Fruit fly (Drosophila melanogaster) whole organism, embryonic: ENCODE measurements around the gene CG13250.

Experiments used
- Antp ChIP-seq: fragments of 200-800 bp; sonication (Bioruptor generic); optimal IDR thresholded peaks from 3 replicates; lab custom pipeline; 2016; ENCODE audit warnings: missing biosample characterization, missing genetic modification characterization
- Atf-2 ChIP-seq: fragments of 200-800 bp; sonication (Bioruptor generic); optimal IDR thresholded peaks from 2 replicates; lab custom pipeline; 2016; ENCODE audit warnings: missing biosample characterization, missing genetic modification characterization
- CG11247 ChIP-seq: fragments of 200-800 bp; sonication (Bioruptor generic); IDR thresholded peaks from 2 replicates; pipeline ENCODE4 v1.3.6; 2022; ENCODE audit warnings: missing biosample characterization, missing genetic modification characterization
- CG11695 ChIP-seq: fragments of 200-800 bp; sonication (Bioruptor generic); IDR thresholded peaks from 3 replicates; pipeline ENCODE4 v1.3.6; 2022; ENCODE audit warnings: missing biosample characterization, missing genetic modification characterization
- CG12071 ChIP-seq: fragments of 200-800 bp; sonication (Bioruptor generic); optimal IDR thresholded peaks from 3 replicates; lab custom pipeline; 2018; ENCODE audit warnings: missing biosample characterization, mild to moderate bottlenecking, missing genetic modification characterization
- CG12155 ChIP-seq: fragments of 200-800 bp; sonication (Bioruptor generic); optimal IDR thresholded peaks from 3 replicates; lab custom pipeline; 2016; ENCODE audit warnings: missing biosample characterization, missing genetic modification characterization
- CG12391 ChIP-seq: fragments of 200-800 bp; sonication (Bioruptor generic); optimal IDR thresholded peaks from 3 replicates; lab custom pipeline; 2018; ENCODE audit warnings: missing biosample characterization, mild to moderate bottlenecking, missing genetic modification characterization, moderate library complexity
- CG16779 ChIP-seq: fragments of 200-800 bp; sonication (Bioruptor generic); IDR thresholded peaks from 2 replicates; pipeline ENCODE4 v1.3.6; 2022; ENCODE audit warnings: missing biosample characterization, missing genetic modification characterization
- CG17802 ChIP-seq: fragments of 200-800 bp; sonication (Bioruptor generic); optimal IDR thresholded peaks from 2 replicates; lab custom pipeline; 2018; ENCODE audit warnings: missing biosample characterization, mild to moderate bottlenecking, missing genetic modification characterization, moderate library complexity
- CG18011 ChIP-seq: fragments of 200-800 bp; sonication (Bioruptor generic); optimal IDR thresholded peaks from 2 replicates; lab custom pipeline; 2017; ENCODE audit warnings: missing biosample characterization, missing genetic modification characterization, mild to moderate bottlenecking, moderate library complexity, missing genotype
- CG30020 ChIP-seq: fragments of 200-800 bp; optimal IDR thresholded peaks from 2 replicates; lab custom pipeline; 2019; ENCODE audit warnings: missing biosample characterization, mild to moderate bottlenecking, missing genetic modification characterization, moderate library complexity
- CG30403 ChIP-seq: fragments of 200-800 bp; sonication (Bioruptor generic); optimal IDR thresholded peaks from 3 replicates; lab custom pipeline; 2016; ENCODE audit warnings: missing biosample characterization, missing genetic modification characterization
- CG6175 ChIP-seq: fragments of 200-800 bp; sonication (Bioruptor generic); IDR thresholded peaks from 3 replicates; pipeline ENCODE4 v1.3.6; 2022; ENCODE audit warnings: missing biosample characterization, missing genetic modification characterization
- CG7839 ChIP-seq: fragments of 200-800 bp; sonication (Bioruptor generic); optimal IDR thresholded peaks from 3 replicates; lab custom pipeline; 2018; ENCODE audit warnings: missing biosample characterization, mild to moderate bottlenecking, missing genetic modification characterization, moderate library complexity
- CG7928 ChIP-seq: fragments of 200-800 bp; sonication (Bioruptor generic); optimal IDR thresholded peaks from 2 replicates; lab custom pipeline; 2017; ENCODE audit warnings: missing biosample characterization, mild to moderate bottlenecking, missing genetic modification characterization
- CG8944 ChIP-seq: fragments of 200-800 bp; sonication (Bioruptor generic); optimal IDR thresholded peaks from 3 replicates; lab custom pipeline; 2016; ENCODE audit warnings: missing biosample characterization, missing genetic modification characterization
- CG9437 ChIP-seq: fragments of 200-800 bp; sonication (Bioruptor generic); optimal IDR thresholded peaks from 2 replicates; lab custom pipeline; 2018; ENCODE audit warnings: missing biosample characterization, mild to moderate bottlenecking, missing genetic modification characterization
- CG9797 ChIP-seq: fragments of 200-800 bp; sonication (Bioruptor generic); optimal IDR thresholded peaks from 3 replicates; lab custom pipeline; 2018; ENCODE audit warnings: missing biosample characterization, mild to moderate bottlenecking, missing genetic modification characterization
- CoRest ChIP-seq: fragments of 200-800 bp; sonication (Bioruptor generic); optimal IDR thresholded peaks from 3 replicates; lab custom pipeline; 2018; ENCODE audit warnings: missing biosample characterization, mild to moderate bottlenecking, missing genetic modification characterization, moderate library complexity
- D19B ChIP-seq: fragments of 200-800 bp; sonication (Bioruptor generic); optimal IDR thresholded peaks from 2 replicates; lab custom pipeline; 2017; ENCODE audit warnings: missing biosample characterization, mild to moderate bottlenecking, missing genetic modification characterization
- Dek ChIP-seq: fragments of 200-800 bp; sonication (Bioruptor generic); optimal IDR thresholded peaks from 3 replicates; lab custom pipeline; 2019; ENCODE audit warnings: missing biosample characterization, mild to moderate bottlenecking, missing genetic modification characterization, moderate library complexity
- Ets65A ChIP-seq: fragments of 200-800 bp; sonication (Bioruptor generic); peaks from one replicate; lab custom pipeline; 2016; ENCODE audit warnings: missing biosample characterization, missing genetic modification characterization
- Fer2 ChIP-seq: fragments of 200-800 bp; sonication (Bioruptor generic); optimal IDR thresholded peaks from 2 replicates; lab custom pipeline; 2018; ENCODE audit warnings: missing biosample characterization, mild to moderate bottlenecking, missing genetic modification characterization, moderate library complexity
- HLH3B ChIP-seq: fragments of 200-800 bp; sonication (Bioruptor generic); IDR thresholded peaks from 2 replicates; pipeline ENCODE4 v1.3.6; 2022; ENCODE audit warnings: missing biosample characterization, missing genetic modification characterization
- Hmr ChIP-seq: fragments of 200-800 bp; sonication (Bioruptor generic); optimal IDR thresholded peaks from 3 replicates; lab custom pipeline; 2017; ENCODE audit warnings: mild to moderate bottlenecking, missing biosample characterization, missing genetic modification reagents, missing genetic modification characterization
- Med ChIP-seq: fragments of 200-800 bp; sonication (Bioruptor generic); peaks from one replicate; lab custom pipeline; 2016; ENCODE audit warnings: missing biosample characterization, missing genetic modification characterization, mild to moderate bottlenecking, inconsistent platforms, moderate library complexity
- Mes4 ChIP-seq: fragments of 200-800 bp; sonication (Bioruptor generic); optimal IDR thresholded peaks from 2 replicates; lab custom pipeline; 2016; ENCODE audit warnings: missing biosample characterization, missing genetic modification characterization
- NC2α ChIP-seq: fragments of 200-800 bp; sonication (Bioruptor generic); optimal IDR thresholded peaks from 2 replicates; lab custom pipeline; 2016; ENCODE audit warnings: missing biosample characterization, missing genetic modification characterization
- NC2β ChIP-seq: fragments of 200-800 bp; sonication (Bioruptor generic); optimal IDR thresholded peaks from 2 replicates; lab custom pipeline; 2016; ENCODE audit warnings: missing biosample characterization, missing genetic modification characterization
- Pdp1 ChIP-seq, 2 experiments: fragments of 200-800 bp; sonication (Bioruptor generic); optimal IDR thresholded peaks; 3 replicates each; lab custom pipeline; 2016; ENCODE audit warnings: missing biosample characterization in 2 of 2, missing genetic modification characterization in 2 of 2, mild to moderate bottlenecking in 1 of 2, moderate library complexity in 1 of 2
- Side ChIP-seq: fragments of 200-800 bp; sonication (Bioruptor generic); optimal IDR thresholded peaks from 2 replicates; lab custom pipeline; 2016; ENCODE audit warnings: missing biosample characterization, missing genetic modification characterization
- TFAM ChIP-seq: fragments of 200-800 bp; sonication (Bioruptor generic); optimal IDR thresholded peaks from 2 replicates; lab custom pipeline; 2017; ENCODE audit warnings: missing biosample characterization, missing genetic modification characterization, inconsistent platforms
- cg ChIP-seq: fragments of 200-800 bp; sonication (Bioruptor generic); optimal IDR thresholded peaks from 3 replicates; lab custom pipeline; 2019; ENCODE audit warnings: missing biosample characterization, mild to moderate bottlenecking, missing genetic modification characterization, moderate library complexity
- chinmo ChIP-seq: fragments of 200-800 bp; sonication (Bioruptor generic); IDR thresholded peaks from 4 replicates; pipeline ENCODE4 v1.3.6; 2022; ENCODE audit warnings: missing biosample characterization, missing genetic modification characterization; ENCODE audit not compliant: partially characterized antibody
- chn ChIP-seq: fragments of 200-800 bp; sonication (Bioruptor generic); optimal IDR thresholded peaks from 2 replicates; lab custom pipeline; 2016; ENCODE audit warnings: missing biosample characterization, missing genetic modification characterization
- crol ChIP-seq: fragments of 200-800 bp; sonication (Bioruptor generic); IDR thresholded peaks from 2 replicates; pipeline ENCODE4 v1.3.6; 2022; ENCODE audit warnings: missing biosample characterization, missing genetic modification characterization
- crp ChIP-seq, 2 experiments: fragments of 200-800 bp; sonication (Bioruptor generic); optimal IDR thresholded peaks; 2 replicates in 1 of 2; 3 replicates in 1 of 2; lab custom pipeline; 2017; ENCODE audit warnings: missing biosample characterization in 2 of 2, missing genetic modification characterization in 2 of 2, mild to moderate bottlenecking in 1 of 2, moderate library complexity in 1 of 2
- cwo ChIP-seq: fragments of 200-800 bp; sonication (Bioruptor generic); optimal IDR thresholded peaks from 3 replicates; lab custom pipeline; 2017; ENCODE audit warnings: missing biosample characterization, missing genetic modification characterization, mild to moderate bottlenecking, moderate library complexity, missing genetic modification reagents
- danr ChIP-seq: fragments of 200-800 bp; sonication (Bioruptor generic); IDR thresholded peaks from 2 replicates; pipeline ENCODE4 v1.3.6; 2022; ENCODE audit warnings: missing biosample characterization, missing genetic modification characterization
- dimm ChIP-seq: fragments of 200-800 bp; sonication (Bioruptor generic); IDR thresholded peaks from 2 replicates; pipeline ENCODE4 v1.3.6; 2022; ENCODE audit warnings: missing biosample characterization, missing genetic modification characterization
- fd64A ChIP-seq: fragments of 200-800 bp; sonication (Bioruptor generic); optimal IDR thresholded peaks from 3 replicates; lab custom pipeline; 2018; ENCODE audit warnings: missing biosample characterization, mild to moderate bottlenecking, missing genetic modification characterization
- ftz-f1 ChIP-seq: fragments of 200-800 bp; sonication (Bioruptor generic); optimal IDR thresholded peaks from 2 replicates; lab custom pipeline; 2016; ENCODE audit warnings: missing biosample characterization, missing genetic modification characterization
- gsb ChIP-seq: fragments of 200-800 bp; sonication (Bioruptor generic); IDR thresholded peaks from 2 replicates; pipeline ENCODE4 v1.3.6; 2022; ENCODE audit warnings: missing biosample characterization, missing genetic modification characterization
- kah ChIP-seq: fragments of 200-800 bp; sonication (Bioruptor generic); optimal IDR thresholded peaks from 2 replicates; lab custom pipeline; 2018; ENCODE audit warnings: missing biosample characterization, mild to moderate bottlenecking, missing genetic modification characterization
- ranshi ChIP-seq: fragments of 200-800 bp; sonication (Bioruptor generic); IDR thresholded peaks from 2 replicates; pipeline ENCODE4 v1.3.6; 2022; ENCODE audit warnings: missing biosample characterization, missing genetic modification characterization
- rib ChIP-seq: fragments of 200-800 bp; sonication (Bioruptor generic); IDR thresholded peaks from 2 replicates; pipeline ENCODE4 v1.3.6; 2022; ENCODE audit warnings: missing biosample characterization, missing genetic modification characterization
- seq ChIP-seq: fragments of 200-800 bp; sonication (Bioruptor generic); IDR thresholded peaks from 2 replicates; pipeline ENCODE4 v1.3.6; 2022; ENCODE audit warnings: missing biosample characterization, missing genetic modification characterization
- sob ChIP-seq: fragments of 200-800 bp; sonication (Bioruptor generic); IDR thresholded peaks from 2 replicates; pipeline ENCODE4 v1.3.6; 2022; ENCODE audit warnings: missing biosample characterization, missing genetic modification characterization
- ttk ChIP-seq: fragments of 200-800 bp; sonication (Bioruptor generic); IDR thresholded peaks from 2 replicates; pipeline ENCODE4 v2.1.2; 2022; ENCODE audit warnings: missing biosample characterization, missing genetic modification characterization
- vvl ChIP-seq: fragments of 200-800 bp; sonication (Bioruptor generic); IDR thresholded peaks from 2 replicates; pipeline ENCODE4 v1.3.6; 2022; ENCODE audit warnings: missing biosample characterization, missing genetic modification characterization
- yki ChIP-seq: fragments of >200 bp; optimal IDR thresholded peaks from 3 replicates; lab custom pipeline; 2018

The CG13250 gene

DNA sequence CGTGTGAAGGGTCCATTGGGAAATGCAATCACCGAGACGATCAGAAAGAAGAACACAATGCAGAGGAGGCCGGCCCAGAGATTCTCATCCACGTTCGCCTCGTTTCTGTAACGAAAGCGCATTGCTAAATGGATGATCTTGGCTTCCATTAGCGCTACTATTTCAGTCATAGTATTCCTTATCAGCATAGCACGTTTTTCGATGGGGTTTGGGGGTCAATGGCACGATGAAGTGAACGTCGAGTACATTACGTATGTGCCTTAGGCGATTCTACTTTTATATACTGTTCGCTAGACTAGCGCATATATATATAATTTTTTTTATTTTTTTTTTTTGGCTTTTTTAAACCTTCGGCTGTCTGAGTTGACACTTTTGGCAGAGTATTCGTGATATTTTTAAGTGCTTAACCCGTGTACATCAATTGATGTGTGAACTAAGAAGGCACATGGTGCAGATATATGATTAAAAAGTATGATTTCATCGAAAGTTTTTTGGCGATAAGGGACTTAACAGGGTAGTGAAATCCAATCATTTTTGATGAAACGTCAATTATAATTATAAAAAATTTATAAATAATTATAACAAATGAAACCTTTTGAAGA, 9.0 kb upstream of the CG13250 start (continued):
- no peak for TF ChIP-seq dimm (GFP tag; lab: Robert Waterston, UW)
- TF ChIP-seq Hmr: no peak
- no peak for TF ChIP-seq Antp (GFP tag; lab: Kevin White, UChicago)
- no peak for TF ChIP-seq CG7839 (tag; lab: Kevin White, UChicago)
- no peak for TF ChIP-seq CG30403 (GFP tag; lab: Kevin White, UChicago)
- TF ChIP-seq vvl (GFP tag; lab: Robert Waterston, UW): no peak
- TF ChIP-seq CG12155: no peak
- TF ChIP-seq TFAM (GFP tag; lab: Kevin White, UChicago): no peak
- 0 out of 3 replicates have a peak, but pooled peaks have one; percentile 41 for TF ChIP-seq CG11695 (GFP tag; lab: Robert Waterston, UW)
- no peak for TF ChIP-seq gsb (GFP tag; lab: Robert Waterston, UW)
- no peak for TF ChIP-seq CG8944
- TF ChIP-seq kah (GFP tag; lab: Kevin White, UChicago): no peak
- no peak for TF ChIP-seq crol
- TF ChIP-seq ranshi: no peak
- no peak for TF ChIP-seq CG17802 (tag; lab: Kevin White, UChicago)
- TF ChIP-seq NC2β (GFP tag; lab: Kevin White, UChicago): no peak
- TF ChIP-seq Fer2 (tag; lab: Kevin White, UChicago): no peak
- TF ChIP-seq ttk (GFP tag; lab: Robert Waterston, UW): no peak
- TF ChIP-seq Ets65A (GFP tag; lab: Kevin White, UChicago): no peak
- TF ChIP-seq cwo (GFP tag; lab: Kevin White, UChicago): peak; percentile 94
- TF ChIP-seq cg: no peak
- no peak for TF ChIP-seq CG30020 (tag; lab: Kevin White, UChicago)
- TF ChIP-seq CG9797 (GFP tag; lab: Kevin White, UChicago): no peak
- peak in 1 of 2 experiments; percentile 45 for TF ChIP-seq Pdp1 (GFP tag; optimal IDR thresholded peaks at IDR 0.05; lab: Kevin White, UChicago)
- peak; percentile 12 for TF ChIP-seq D19B (GFP tag; lab: Kevin White, UChicago)
- no peak for TF ChIP-seq chn (GFP tag; lab: Kevin White, UChicago)
- TF ChIP-seq Mes4: no peak
- no peak for TF ChIP-seq CG12071 (GFP tag; lab: Kevin White, UChicago)
- no peak for TF ChIP-seq CG16779
- no peak for TF ChIP-seq CoRest (tag; lab: Kevin White, UChicago)
- TF ChIP-seq NC2α (GFP tag; lab: Kevin White, UChicago): no peak
- TF ChIP-seq fd64A (GFP tag; lab: Kevin White, UChicago): no peak
- no peak for TF ChIP-seq CG11247 (GFP tag; lab: Robert Waterston, UW)
- TF ChIP-seq yki (lab: Kevin White, UChicago): no peak
- 0 out of 4 replicates have a peak, but pooled peaks have one; percentile 58 for TF ChIP-seq chinmo
- TF ChIP-seq seq (GFP tag; lab: Robert Waterston, UW): no peak
- TF ChIP-seq sob (GFP tag; lab: Robert Waterston, UW): 0 out of 2 replicates have a peak, but pooled peaks have one; percentile 15
- no peak for TF ChIP-seq CG6175 (GFP tag; lab: Robert Waterston, UW)
- no peak for TF ChIP-seq CG12391 (tag; lab: Kevin White, UChicago)
- no peak for TF ChIP-seq crp (GFP tag; optimal IDR thresholded peaks at IDR 0.05; lab: Kevin White, UChicago)
- peak; percentile 77 for TF ChIP-seq CG9437 (GFP tag; lab: Kevin White, UChicago)
- no peak for TF ChIP-seq Dek (tag; lab: Kevin White, UChicago)
- no peak for TF ChIP-seq rib (GFP tag; lab: Robert Waterston, UW)
- peak; percentile 3 for TF ChIP-seq ftz-f1 (GFP tag; lab: Kevin White, UChicago)
- TF ChIP-seq Side (GFP tag; lab: Kevin White, UChicago): no peak
- TF ChIP-seq HLH3B (GFP tag; lab: Robert Waterston, UW): no peak
- no peak for TF ChIP-seq Atf-2 (GFP tag; lab: Kevin White, UChicago)
- peak; percentile 39 for TF ChIP-seq Med (GFP tag; lab: Kevin White, UChicago)
- no peak for TF ChIP-seq CG7928 (GFP tag; lab: Kevin White, UChicago)
- TF ChIP-seq CG18011 (GFP tag; lab: Kevin White, UChicago): no peak
- TF ChIP-seq danr: no peak
